Worm (Caenorhabditis elegans) whole organism, late embryonic: Measurements from ENCODE around the gene nhr-290.

Experiments used
- C08G9.2 ChIP-seq: sonication (generic microtip); optimal IDR thresholded peaks from 2 replicates; lab custom pipeline; 2016; ENCODE audit warnings: mild to moderate bottlenecking, missing genetic modification characterization, moderate library complexity, missing compliant biosample characterization
- C38D4.7 ChIP-seq: fragments of 200-800 bp; sonication (Bioruptor generic); optimal IDR thresholded peaks from 2 replicates; lab custom pipeline; 2018; ENCODE audit warnings: mild to moderate bottlenecking, missing genetic modification characterization, moderate library complexity, missing compliant biosample characterization
- F13H6.1 ChIP-seq: sonication (generic microtip); optimal IDR thresholded peaks from 2 replicates; lab custom pipeline; 2016; ENCODE audit warnings: missing genetic modification characterization, missing compliant biosample characterization
- T23F11.4 ChIP-seq: fragments of 200-800 bp; sonication (Bioruptor generic); optimal IDR thresholded peaks from 2 replicates; lab custom pipeline; 2018; ENCODE audit warnings: mild to moderate bottlenecking, missing genetic modification characterization, missing compliant biosample characterization
- ceh-14 ChIP-seq: sonication (generic microtip); optimal IDR thresholded peaks from 2 replicates; lab custom pipeline; 2016; ENCODE audit warnings: missing genotype, missing genetic modification characterization, missing compliant biosample characterization
- ceh-18 ChIP-seq: sonication (generic microtip); optimal IDR thresholded peaks from 2 replicates; lab custom pipeline; 2016; ENCODE audit warnings: missing genetic modification characterization, missing compliant biosample characterization
- ceh-2 ChIP-seq: sonication (generic microtip); optimal IDR thresholded peaks from 2 replicates; lab custom pipeline; 2016; ENCODE audit warnings: missing genotype, missing genetic modification characterization, missing compliant biosample characterization
- ceh-22 ChIP-seq: sonication (generic microtip); optimal IDR thresholded peaks from 2 replicates; lab custom pipeline; 2017; ENCODE audit warnings: missing biosample characterization, missing genetic modification characterization
- ceh-30 ChIP-seq: fragments of 150-350 bp; optimal IDR thresholded peaks from 2 replicates; lab custom pipeline; 2014; ENCODE audit warnings: missing biosample characterization, missing genetic modification characterization
- ceh-31 ChIP-seq: sonication (generic microtip); optimal IDR thresholded peaks from 2 replicates; lab custom pipeline; 2016; ENCODE audit warnings: missing genetic modification characterization, missing compliant biosample characterization
- ceh-34 ChIP-seq: sonication (generic microtip); optimal IDR thresholded peaks from 2 replicates; lab custom pipeline; 2016; ENCODE audit warnings: mild to moderate bottlenecking, missing genetic modification characterization, missing compliant biosample characterization
- ceh-45 ChIP-seq: fragments of 200-800 bp; sonication (Bioruptor generic); IDR thresholded peaks from 2 replicates; pipeline ENCODE4 v1.3.6; 2022; ENCODE audit warnings: missing genetic modification reagents, missing genetic modification characterization, missing compliant biosample characterization
- ceh-9 ChIP-seq: sonication (generic microtip); optimal IDR thresholded peaks from 2 replicates; lab custom pipeline; 2016; ENCODE audit warnings: mild to moderate bottlenecking, missing genetic modification characterization, inconsistent platforms, missing compliant biosample characterization
- che-1 ChIP-seq: sonication (generic microtip); optimal IDR thresholded peaks from 2 replicates; lab custom pipeline; 2016; ENCODE audit warnings: mild to moderate bottlenecking, missing genetic modification characterization, missing compliant biosample characterization
- dve-1 ChIP-seq: sonication (generic microtip); optimal IDR thresholded peaks from 2 replicates; lab custom pipeline; 2017; ENCODE audit warnings: antibody characterized with exemption, mild to moderate bottlenecking, missing genetic modification characterization, missing compliant biosample characterization
- elt-2 ChIP-seq: sonication (generic microtip); optimal IDR thresholded peaks from 2 replicates; lab custom pipeline; 2016; ENCODE audit warnings: missing genetic modification reagents, missing genetic modification characterization, missing compliant biosample characterization
- ets-4 ChIP-seq: sonication (generic microtip); optimal IDR thresholded peaks from 2 replicates; lab custom pipeline; 2016; ENCODE audit warnings: missing genetic modification characterization, missing compliant biosample characterization
- eyg-1 ChIP-seq: sonication (generic microtip); optimal IDR thresholded peaks from 2 replicates; lab custom pipeline; 2016; ENCODE audit warnings: missing genotype, missing genetic modification characterization, missing compliant biosample characterization
- fax-1 ChIP-seq: sonication (generic microtip); optimal IDR thresholded peaks from 2 replicates; lab custom pipeline; 2016; ENCODE audit warnings: missing genotype, missing genetic modification characterization, missing compliant biosample characterization
- fkh-10 ChIP-seq: fragments of 150-350 bp; optimal IDR thresholded peaks from 2 replicates; lab custom pipeline; 2014; ENCODE audit warnings: missing biosample characterization, missing genetic modification reagents, missing genetic modification characterization
- fkh-6 ChIP-seq: sonication (generic microtip); optimal IDR thresholded peaks from 2 replicates; lab custom pipeline; 2016; ENCODE audit warnings: missing genetic modification characterization, missing compliant biosample characterization
- gmeb-2 ChIP-seq: sonication (generic microtip); optimal IDR thresholded peaks from 2 replicates; lab custom pipeline; 2016; ENCODE audit warnings: missing genetic modification characterization, inconsistent platforms, missing compliant biosample characterization
- hlh-6 ChIP-seq: sonication (generic microtip); optimal IDR thresholded peaks from 2 replicates; lab custom pipeline; 2016; ENCODE audit warnings: missing genotype, missing genetic modification characterization, missing compliant biosample characterization
- hlh-8 ChIP-seq: sonication (generic microtip); optimal IDR thresholded peaks from 2 replicates; lab custom pipeline; 2016; ENCODE audit warnings: missing genotype, missing genetic modification characterization, missing compliant biosample characterization
- lim-6 ChIP-seq: sonication (generic microtip); optimal IDR thresholded peaks from 2 replicates; lab custom pipeline; 2016; ENCODE audit warnings: missing genetic modification characterization, missing compliant biosample characterization
- mec-3 ChIP-seq: sonication (generic microtip); optimal IDR thresholded peaks from 2 replicates; lab custom pipeline; 2016; ENCODE audit warnings: borderline replicate concordance, missing genetic modification characterization, missing compliant biosample characterization
- nfya-1 ChIP-seq: sonication (generic microtip); optimal IDR thresholded peaks from 2 replicates; lab custom pipeline; 2017; ENCODE audit warnings: missing genetic modification characterization, mild to moderate bottlenecking, missing compliant biosample characterization, antibody characterized with exemption, moderate library complexity
- nhr-232 ChIP-seq: sonication (generic microtip); optimal IDR thresholded peaks from 2 replicates; lab custom pipeline; 2016; ENCODE audit warnings: missing genetic modification characterization, missing compliant biosample characterization
- npax-4 ChIP-seq: sonication (generic microtip); optimal IDR thresholded peaks from 2 replicates; lab custom pipeline; 2016; ENCODE audit warnings: missing genetic modification characterization, missing compliant biosample characterization
- pag-3 ChIP-seq: sonication (generic microtip); optimal IDR thresholded peaks from 2 replicates; lab custom pipeline; 2016; ENCODE audit warnings: missing compliant biosample characterization, missing genetic modification characterization, borderline replicate concordance
- pax-1 ChIP-seq: fragments of 150-350 bp; optimal IDR thresholded peaks from 2 replicates; lab custom pipeline; 2014; ENCODE audit warnings: missing biosample characterization, missing genetic modification characterization
- pha-4 ChIP-seq: fragments of 150-350 bp; optimal IDR thresholded peaks from 2 replicates; lab custom pipeline; 2018; ENCODE audit warnings: missing biosample characterization, missing genetic modification reagents, missing genetic modification characterization
- pros-1 ChIP-seq: fragments of 150-350 bp; optimal IDR thresholded peaks from 2 replicates; lab custom pipeline; 2014; ENCODE audit warnings: missing biosample characterization, missing genetic modification reagents, missing genetic modification characterization
- ref-2 ChIP-seq: sonication (generic microtip); optimal IDR thresholded peaks from 2 replicates; lab custom pipeline; 2016; ENCODE audit warnings: missing genetic modification characterization, missing compliant biosample characterization
- rnt-1 ChIP-seq: sonication (generic microtip); optimal IDR thresholded peaks from 2 replicates; lab custom pipeline; 2016; ENCODE audit warnings: missing genetic modification characterization, missing compliant biosample characterization
- sox-2 ChIP-seq: fragments of 200-800 bp; sonication (Bioruptor generic); IDR thresholded peaks from 2 replicates; pipeline ENCODE4 v1.3.6; 2022; ENCODE audit warnings: missing genetic modification reagents, missing genetic modification characterization, missing compliant biosample characterization
- syd-9 ChIP-seq: sonication (generic microtip); optimal IDR thresholded peaks from 2 replicates; lab custom pipeline; 2016; ENCODE audit warnings: mild to moderate bottlenecking, missing genetic modification characterization, moderate library complexity, missing compliant biosample characterization
- tbx-2 ChIP-seq: sonication (generic microtip); optimal IDR thresholded peaks from 2 replicates; lab custom pipeline; 2016; ENCODE audit warnings: missing genetic modification characterization, missing compliant biosample characterization
- tbx-7 ChIP-seq: sonication (generic microtip); optimal IDR thresholded peaks from 2 replicates; lab custom pipeline; 2016; ENCODE audit warnings: missing genotype, missing genetic modification characterization, missing compliant biosample characterization
- ttx-3 ChIP-seq: sonication (generic microtip); optimal IDR thresholded peaks from 2 replicates; lab custom pipeline; 2016; ENCODE audit warnings: missing genetic modification reagents, missing genetic modification characterization, missing compliant biosample characterization
- unc-42 ChIP-seq: sonication (generic microtip); optimal IDR thresholded peaks from 2 replicates; lab custom pipeline; 2016; ENCODE audit warnings: missing genotype, missing genetic modification characterization, missing compliant biosample characterization
- unc-55 ChIP-seq: sonication (generic microtip); optimal IDR thresholded peaks from 2 replicates; lab custom pipeline; 2017; ENCODE audit warnings: missing biosample characterization, missing genetic modification reagents, missing genetic modification characterization
- zip-5 ChIP-seq: sonication (generic microtip); optimal IDR thresholded peaks from 2 replicates; lab custom pipeline; 2016; ENCODE audit warnings: missing genetic modification characterization, missing compliant biosample characterization
- ztf-16 ChIP-seq: sonication (generic microtip); optimal IDR thresholded peaks from 2 replicates; lab custom pipeline; 2017; ENCODE audit warnings: missing genetic modification characterization, missing compliant biosample characterization

The nhr-290 gene

ce11 chrV:2601817-2602216 lies 27.8 kb downstream of the nhr-290 start:
- TF ChIP-seq pha-4 (tag; lab: Kevin White, UChicago) = no peak

- peak; percentile 63 for TF ChIP-seq tbx-2 (tag; lab: Kevin White, UChicago)
- peak; percentile 63 for TF ChIP-seq zip-5 (tag; lab: Kevin White, UChicago)
- peak; percentile 76 for TF ChIP-seq ets-4 (tag; lab: Kevin White, UChicago)
- peak; percentile 28 for TF ChIP-seq ceh-34 (tag; lab: Kevin White, UChicago)
- no peak for TF ChIP-seq unc-55 (GFP tag; lab: Kevin White, UChicago)
- TF ChIP-seq npax-4 (tag; lab: Kevin White, UChicago) = peak; percentile 2
- no peak for TF ChIP-seq ceh-45 (GFP tag; lab: Robert Waterston, UW)
- TF ChIP-seq pros-1 (tag; lab: Kevin White, UChicago) = no peak
- peak; percentile 39 for TF ChIP-seq mec-3 (tag; lab: Kevin White, UChicago)
- peak; percentile 39 for TF ChIP-seq elt-2 (tag; lab: Kevin White, UChicago)
- no peak for TF ChIP-seq C38D4.7 (GFP tag; lab: Kevin White, UChicago)
- TF ChIP-seq fax-1 (tag; lab: Kevin White, UChicago) = peak; percentile 22
- peak; percentile 4 for TF ChIP-seq rnt-1 (tag; lab: Kevin White, UChicago)
- no peak for TF ChIP-seq nfya-1 (tag; lab: Kevin White, UChicago)
- no peak for TF ChIP-seq ceh-22
- peak; percentile 91 for TF ChIP-seq C08G9.2 (tag; lab: Kevin White, UChicago)
- no peak for TF ChIP-seq pax-1 (tag; lab: Kevin White, UChicago)
- TF ChIP-seq hlh-8 (tag; lab: Kevin White, UChicago) = peak; percentile 41
- TF ChIP-seq ttx-3 = no peak
- peak; percentile 88 for TF ChIP-seq ceh-31 (tag; lab: Kevin White, UChicago)
- peak; percentile 19 for TF ChIP-seq ref-2 (tag; lab: Kevin White, UChicago)
- peak; percentile 24 for TF ChIP-seq unc-42
- TF ChIP-seq tbx-7 (tag; lab: Kevin White, UChicago) = peak; percentile 58
- TF ChIP-seq ceh-2 (tag; lab: Kevin White, UChicago) = peak; percentile 75
These were observed 29.1 kb downstream of the nhr-290 start, which contains the start of gene F53E10.6 for ce11 chrV:2603056-2603455. Gene F53E10.6 (minus strand): TSS chrV:2603063.

- no peak for TF ChIP-seq ceh-45 (GFP tag; lab: Robert Waterston, UW)
- no peak for TF ChIP-seq syd-9 (tag; lab: Kevin White, UChicago)
- no peak for TF ChIP-seq ceh-22
- TF ChIP-seq unc-55 (GFP tag; lab: Kevin White, UChicago) = no peak
- TF ChIP-seq nfya-1 (tag; lab: Kevin White, UChicago) = no peak
- no peak for TF ChIP-seq eyg-1 (tag; lab: Kevin White, UChicago)
- no peak for TF ChIP-seq pax-1 (tag; lab: Kevin White, UChicago)
- TF ChIP-seq che-1 = no peak
- TF ChIP-seq ceh-30 = no peak
- no peak for TF ChIP-seq sox-2 (GFP tag; lab: Robert Waterston, UW)
These were observed 34.4 kb downstream of the nhr-290 start, which contains the start of gene acr-17 for ce11 chrV:2608352-2608751. Gene acr-17 (plus strand): TSS chrV:2608652.

- TF ChIP-seq elt-2 (tag; lab: Kevin White, UChicago) (peak; percentile 10), ceh-14 (no peak)
- TF ChIP-seq, all 69 proteins: peak for 1
These were observed 41.2 kb downstream of the nhr-290 start, which contains the start of gene F53E10.1 for ce11 chrV:2614986-2615687. Gene F53E10.1 (plus strand): TSS chrV:2615310.

- no peak for TF ChIP-seq F13H6.1 (tag; lab: Kevin White, UChicago)
- no peak for TF ChIP-seq fkh-10 (GFP tag; lab: Kevin White, UChicago)
- no peak for TF ChIP-seq ceh-9 (tag; lab: Kevin White, UChicago)
- no peak for TF ChIP-seq T23F11.4 (GFP tag; lab: Kevin White, UChicago)
- TF ChIP-seq hlh-6 (tag; lab: Kevin White, UChicago) = no peak
- no peak for TF ChIP-seq pag-3 (tag; lab: Kevin White, UChicago)
- TF ChIP-seq dve-1 (tag; lab: Kevin White, UChicago) = no peak
- TF ChIP-seq fkh-6 = no peak
- no peak for TF ChIP-seq lim-6 (tag; lab: Kevin White, UChicago)
- TF ChIP-seq nhr-232 = no peak
- no peak for TF ChIP-seq ceh-18 (tag; lab: Kevin White, UChicago)
- no peak for TF ChIP-seq ztf-16 (tag; lab: Kevin White, UChicago)
- TF ChIP-seq hlh-8 (tag; lab: Kevin White, UChicago) = no peak
- no peak for TF ChIP-seq mec-3 (tag; lab: Kevin White, UChicago)
- TF ChIP-seq gmeb-2 = no peak
- TF ChIP-seq syd-9 (tag; lab: Kevin White, UChicago) = no peak
- TF ChIP-seq npax-4 (tag; lab: Kevin White, UChicago) = no peak
These were observed 43.5 kb downstream of the nhr-290 start for ce11 chrV:2617499-2617898.
